Worm (Caenorhabditis elegans) whole organism, midembryonic: ENCODE results near the gene R09H10.5.

ENCODE experiments used
- T22C8.4 ChIP-seq: fragments of 200-800 bp; sonication (Bioruptor generic); IDR thresholded peaks from 2 replicates; pipeline ENCODE4 v1.3.6; 2022; ENCODE audit warnings: missing genetic modification characterization, missing compliant biosample characterization
- cog-1 ChIP-seq: sonication (generic microtip); optimal IDR thresholded peaks from 2 replicates; lab custom pipeline; 2016; ENCODE audit warnings: missing genetic modification characterization, missing compliant biosample characterization
- flt-1 ChIP-seq: fragments of 200-800 bp; sonication (Bioruptor generic); IDR thresholded peaks from 2 replicates; pipeline ENCODE4 v1.3.6; 2022; ENCODE audit warnings: missing genetic modification characterization, missing compliant biosample characterization
- klf-2 ChIP-seq: fragments of 200-800 bp; sonication (Bioruptor generic); conservative IDR thresholded peaks from 2 replicates; pipeline ENCODE4 v1.3.6; 2022; ENCODE audit warnings: missing genetic modification reagents, missing genetic modification characterization, missing compliant biosample characterization
- med-1 ChIP-seq: sonication (generic microtip); optimal IDR thresholded peaks from 2 replicates; lab custom pipeline; 2017; ENCODE audit warnings: missing genetic modification characterization, mild to moderate bottlenecking, missing compliant biosample characterization, antibody characterized with exemption, missing genetic modification reagents; ENCODE audit not compliant: insufficient read depth
- ref-1 ChIP-seq: fragments of 200-800 bp; sonication (Bioruptor generic); conservative IDR thresholded peaks from 2 replicates; pipeline ENCODE4 v1.3.6; 2022; ENCODE audit warnings: missing genetic modification reagents, missing genetic modification characterization, missing compliant biosample characterization
- tab-1 ChIP-seq: fragments of 200-800 bp; sonication (Bioruptor generic); IDR thresholded peaks from 2 replicates; pipeline ENCODE4 v1.3.6; 2022; ENCODE audit warnings: missing genetic modification characterization, missing compliant biosample characterization
- ztf-23 ChIP-seq: fragments of 200-800 bp; sonication (Bioruptor generic); IDR thresholded peaks from 2 replicates; pipeline ENCODE4 v1.3.6; 2022; ENCODE audit warnings: missing genetic modification reagents, missing genetic modification characterization, missing compliant biosample characterization
- ztf-29 ChIP-seq: fragments of 200-800 bp; sonication (Bioruptor generic); IDR thresholded peaks from 2 replicates; pipeline ENCODE4 v1.3.6; 2022; ENCODE audit warnings: missing genetic modification reagents, missing genetic modification characterization, missing compliant biosample characterization

The R09H10.5 gene

DNA sequence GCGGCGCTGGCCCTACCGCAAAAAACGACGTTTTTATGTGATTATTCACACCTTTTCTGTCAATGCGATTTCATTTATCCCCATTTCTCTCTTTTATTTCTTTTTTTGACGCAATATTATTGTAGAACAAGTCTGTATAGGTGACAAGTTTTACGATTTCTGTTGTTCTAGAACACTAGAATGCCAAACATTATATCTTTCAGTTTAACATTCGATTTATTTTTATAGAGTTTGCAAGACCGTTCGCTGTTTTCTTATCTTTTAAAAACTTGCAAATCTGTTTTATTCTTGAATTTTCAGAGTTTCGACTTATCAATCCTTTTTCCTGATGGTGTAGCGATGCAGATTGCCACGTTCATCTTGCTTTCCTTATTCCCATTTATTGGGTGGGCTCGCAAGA lies 52.6 kb downstream of the R09H10.5 start, which contains the start of gene efn-2:
efn-2 (plus strand) TSS at position 301 of the 400 bp plus-strand sequence.
- no peak for TF ChIP-seq tab-1 (GFP tag; lab: Robert Waterston, UW)
- no peak for TF ChIP-seq T22C8.4 (GFP tag; lab: Robert Waterston, UW)
- no peak for TF ChIP-seq cog-1 (tag; lab: Kevin White, UChicago)
- TF ChIP-seq med-1: no peak
- no peak for TF ChIP-seq flt-1 (GFP tag; lab: Robert Waterston, UW)
- TF ChIP-seq ztf-29: no peak
- no peak for TF ChIP-seq klf-2 (GFP tag; lab: Robert Waterston, UW)
- no peak for TF ChIP-seq ref-1
- no peak for TF ChIP-seq ztf-23 (GFP tag; lab: Robert Waterston, UW)

DNA sequence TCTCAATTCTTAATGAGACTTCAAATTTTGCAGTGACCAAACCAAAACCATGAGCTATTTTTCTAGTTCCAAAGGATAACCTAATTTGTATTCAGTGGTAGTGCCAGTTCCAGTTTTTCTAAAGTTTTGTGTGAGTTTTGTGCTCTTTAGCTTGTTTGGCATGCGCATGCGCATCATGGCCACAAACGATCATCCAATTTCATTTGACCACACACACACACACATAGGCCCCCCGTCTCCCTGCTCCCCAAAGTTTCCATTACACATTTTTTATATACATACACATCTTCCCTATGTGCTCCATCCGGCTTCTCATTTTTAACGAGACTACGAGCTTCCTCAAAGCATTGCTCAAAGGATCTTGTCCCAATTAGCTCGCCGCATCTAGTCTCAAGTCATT lies 54.2 kb downstream of the R09H10.5 start:
- TF ChIP-seq ztf-23 (GFP tag; lab: Robert Waterston, UW) (0 out of 2 replicates have a peak, but pooled peaks have one; percentile 53), klf-2 (GFP tag; lab: Robert Waterston, UW) (no peak)

ce11 chrIV:10573471-10573870 lies 55.2 kb downstream of the R09H10.5 start:
- TF ChIP-seq ztf-23 (GFP tag; lab: Robert Waterston, UW): no peak
- TF ChIP-seq ref-1: no peak
- TF ChIP-seq tab-1 (GFP tag; lab: Robert Waterston, UW): no peak
- no peak for TF ChIP-seq flt-1 (GFP tag; lab: Robert Waterston, UW)
- no peak for TF ChIP-seq med-1
- no peak for TF ChIP-seq T22C8.4 (GFP tag; lab: Robert Waterston, UW)
- no peak for TF ChIP-seq cog-1 (tag; lab: Kevin White, UChicago)
- TF ChIP-seq klf-2 (GFP tag; lab: Robert Waterston, UW): no peak
- no peak for TF ChIP-seq ztf-29
